Fruit fly (Drosophila melanogaster) whole organism, embryonic: Measurements from ENCODE around the gene Spn38F.

Experiments
- CG10565 ChIP-seq: fragments of 200-800 bp; sonication (Bioruptor generic); optimal IDR thresholded peaks from 3 replicates; lab custom pipeline; 2016; ENCODE audit warnings: missing biosample characterization, mild to moderate bottlenecking, missing genetic modification characterization
- CG11085 ChIP-seq: fragments of 200-800 bp; sonication (Bioruptor generic); IDR thresholded peaks from 2 replicates; pipeline ENCODE4 v1.3.6; 2022; ENCODE audit warnings: missing biosample characterization, missing genetic modification characterization
- CG12071 ChIP-seq: fragments of 200-800 bp; sonication (Bioruptor generic); optimal IDR thresholded peaks from 3 replicates; lab custom pipeline; 2018; ENCODE audit warnings: missing biosample characterization, mild to moderate bottlenecking, missing genetic modification characterization
- CG12391 ChIP-seq: fragments of 200-800 bp; sonication (Bioruptor generic); optimal IDR thresholded peaks from 3 replicates; lab custom pipeline; 2018; ENCODE audit warnings: missing biosample characterization, mild to moderate bottlenecking, missing genetic modification characterization, moderate library complexity
- CG12769 ChIP-seq: fragments of 200-800 bp; sonication (Bioruptor generic); optimal IDR thresholded peaks from 2 replicates; lab custom pipeline; 2019; ENCODE audit warnings: missing biosample characterization, mild to moderate bottlenecking, missing genetic modification characterization, moderate library complexity
- CG13775 ChIP-seq: fragments of 200-800 bp; sonication (Bioruptor generic); optimal IDR thresholded peaks from 3 replicates; lab custom pipeline; 2017; ENCODE audit warnings: missing biosample characterization, mild to moderate bottlenecking, missing genetic modification characterization
- CG17186 ChIP-seq: fragments of 200-800 bp; sonication (Bioruptor generic); optimal IDR thresholded peaks from 3 replicates; lab custom pipeline; 2017; ENCODE audit warnings: missing biosample characterization, missing genetic modification reagents, missing genetic modification characterization
- CG17385 ChIP-seq: fragments of 200-800 bp; sonication (Bioruptor generic); optimal IDR thresholded peaks from 3 replicates; lab custom pipeline; 2018; ENCODE audit warnings: missing biosample characterization, mild to moderate bottlenecking, missing genetic modification characterization
- CG18262 ChIP-seq: fragments of 200-800 bp; optimal IDR thresholded peaks from 3 replicates; lab custom pipeline; 2019; ENCODE audit warnings: missing biosample characterization, mild to moderate bottlenecking, missing genetic modification characterization, moderate library complexity
- CG1832 ChIP-seq: fragments of 200-800 bp; sonication (Bioruptor generic); optimal IDR thresholded peaks from 2 replicates; lab custom pipeline; 2017; ENCODE audit warnings: missing biosample characterization, mild to moderate bottlenecking, missing genetic modification characterization, inconsistent platforms
- CG2199 ChIP-seq: fragments of 200-800 bp; sonication (Bioruptor generic); IDR thresholded peaks from 3 replicates; pipeline ENCODE4 v1.3.6; 2022; ENCODE audit warnings: missing biosample characterization, missing genetic modification characterization
- CG31441 ChIP-seq: fragments of 200-800 bp; sonication (Bioruptor generic); IDR thresholded peaks from 2 replicates; pipeline ENCODE4 v1.3.6; 2022; ENCODE audit warnings: missing biosample characterization, missing genetic modification characterization
- CG3281 ChIP-seq: fragments of 200-800 bp; sonication (Bioruptor generic); optimal IDR thresholded peaks from 3 replicates; lab custom pipeline; 2017; ENCODE audit warnings: missing biosample characterization, mild to moderate bottlenecking, missing genetic modification characterization
- CG33557 ChIP-seq: fragments of 200-800 bp; sonication (Bioruptor generic); optimal IDR thresholded peaks from 2 replicates; lab custom pipeline; 2019; ENCODE audit warnings: missing biosample characterization, mild to moderate bottlenecking, missing genetic modification characterization, moderate library complexity
- CG4730 ChIP-seq: fragments of 200-800 bp; sonication (Bioruptor generic); IDR thresholded peaks from 2 replicates; pipeline ENCODE4 v1.3.6; 2022; ENCODE audit warnings: missing biosample characterization, missing genetic modification characterization
- CG7556 ChIP-seq: fragments of 200-800 bp; sonication (Bioruptor generic); optimal IDR thresholded peaks from 2 replicates; lab custom pipeline; 2017; ENCODE audit warnings: missing biosample characterization, mild to moderate bottlenecking, missing genetic modification characterization
- CG8478 ChIP-seq: fragments of >200 bp; optimal IDR thresholded peaks from 2 replicates; lab custom pipeline; 2018
- CG9817 ChIP-seq: fragments of 200-800 bp; sonication (Bioruptor generic); optimal IDR thresholded peaks from 2 replicates; lab custom pipeline; 2018; ENCODE audit warnings: missing biosample characterization, mild to moderate bottlenecking, missing genetic modification characterization, moderate library complexity
- CHES-1-like ChIP-seq: fragments of 200-800 bp; sonication (Bioruptor generic); optimal IDR thresholded peaks from 2 replicates; lab custom pipeline; 2016; ENCODE audit warnings: missing biosample characterization, missing genetic modification characterization
- Camta ChIP-seq: fragments of 200-800 bp; sonication (Bioruptor generic); optimal IDR thresholded peaks from 2 replicates; lab custom pipeline; 2016; ENCODE audit warnings: missing biosample characterization, missing genetic modification characterization
- ERR ChIP-seq: fragments of 200-800 bp; sonication (Bioruptor generic); optimal IDR thresholded peaks from 2 replicates; lab custom pipeline; 2016; ENCODE audit warnings: missing biosample characterization, missing genetic modification characterization
- Kr ChIP-seq: fragments of 200-800 bp; sonication (Bioruptor generic); optimal IDR thresholded peaks from 2 replicates; lab custom pipeline; 2017; ENCODE audit warnings: missing biosample characterization, mild to moderate bottlenecking, missing genetic modification characterization
- Optix ChIP-seq: fragments of 200-800 bp; sonication (Bioruptor generic); IDR thresholded peaks from 3 replicates; pipeline ENCODE4 v1.3.6; 2022; ENCODE audit warnings: missing biosample characterization, missing genetic modification characterization
- Poxn ChIP-seq: fragments of 200-800 bp; sonication (Bioruptor generic); IDR thresholded peaks from 2 replicates; pipeline ENCODE4 v1.3.6; 2022; ENCODE audit warnings: missing biosample characterization, missing genetic modification characterization
- Rfx ChIP-seq: fragments of 200-800 bp; sonication (Bioruptor generic); IDR thresholded peaks from 2 replicates; pipeline ENCODE4 v1.3.6; 2022; ENCODE audit warnings: missing biosample characterization, missing genetic modification characterization
- TFAM ChIP-seq: fragments of 200-800 bp; sonication (Bioruptor generic); optimal IDR thresholded peaks from 2 replicates; lab custom pipeline; 2017; ENCODE audit warnings: missing biosample characterization, missing genetic modification characterization, inconsistent platforms
- bab2 ChIP-seq: fragments of 200-800 bp; sonication (Bioruptor generic); optimal IDR thresholded peaks from 2 replicates; lab custom pipeline; 2016; ENCODE audit warnings: missing biosample characterization, missing genetic modification characterization
- br ChIP-seq: fragments of >200 bp; optimal IDR thresholded peaks from 2 replicates; lab custom pipeline; 2017
- caup ChIP-seq: fragments of 200-800 bp; sonication (Bioruptor generic); optimal IDR thresholded peaks from 3 replicates; lab custom pipeline; 2017; ENCODE audit warnings: missing biosample characterization, mild to moderate bottlenecking, missing genetic modification characterization, moderate library complexity; ENCODE audit not compliant: severe bottlenecking
- chn ChIP-seq: fragments of 200-800 bp; sonication (Bioruptor generic); optimal IDR thresholded peaks from 2 replicates; lab custom pipeline; 2016; ENCODE audit warnings: missing biosample characterization, missing genetic modification characterization
- dmrt11E ChIP-seq: fragments of 200-800 bp; sonication (Bioruptor generic); optimal IDR thresholded peaks from 3 replicates; lab custom pipeline; 2018; ENCODE audit warnings: missing biosample characterization, mild to moderate bottlenecking, missing genetic modification characterization, moderate library complexity
- exex ChIP-seq: fragments of 200-800 bp; sonication (Bioruptor generic); optimal IDR thresholded peaks from 4 replicates; lab custom pipeline; 2018; ENCODE audit warnings: missing biosample characterization, mild to moderate bottlenecking, missing genetic modification characterization, moderate library complexity
- fu2 ChIP-seq: fragments of 200-800 bp; sonication (Bioruptor generic); optimal IDR thresholded peaks from 2 replicates; lab custom pipeline; 2016; ENCODE audit warnings: missing biosample characterization, missing genetic modification characterization
- grn ChIP-seq: fragments of 200-800 bp; sonication (Bioruptor generic); optimal IDR thresholded peaks from 3 replicates; lab custom pipeline; 2017; ENCODE audit warnings: missing biosample characterization, missing genetic modification characterization
- ind ChIP-seq: fragments of 200-800 bp; sonication (Bioruptor generic); optimal IDR thresholded peaks from 3 replicates; lab custom pipeline; 2016; ENCODE audit warnings: missing biosample characterization, missing genetic modification characterization
- inv ChIP-seq: fragments of 200-800 bp; sonication (Bioruptor generic); IDR thresholded peaks from 2 replicates; pipeline ENCODE4 v1.3.6; 2022; ENCODE audit warnings: missing biosample characterization, missing genetic modification characterization; ENCODE audit not compliant: partially characterized antibody
- jing ChIP-seq: fragments of 200-800 bp; sonication (Bioruptor generic); optimal IDR thresholded peaks from 2 replicates; lab custom pipeline; 2018; ENCODE audit warnings: missing biosample characterization, mild to moderate bottlenecking, missing genetic modification characterization
- lab ChIP-seq: fragments of 200-800 bp; sonication (Bioruptor generic); optimal IDR thresholded peaks from 3 replicates; lab custom pipeline; 2017; ENCODE audit warnings: missing biosample characterization, missing genetic modification characterization, mild to moderate bottlenecking, moderate library complexity, missing genetic modification reagents
- mirr ChIP-seq: fragments of 200-800 bp; sonication (Bioruptor generic); optimal IDR thresholded peaks from 3 replicates; lab custom pipeline; 2018; ENCODE audit warnings: missing biosample characterization, mild to moderate bottlenecking, missing genetic modification characterization
- pho ChIP-seq: fragments of 200-800 bp; sonication (Bioruptor generic); optimal IDR thresholded peaks from 2 replicates; lab custom pipeline; 2016; ENCODE audit warnings: missing biosample characterization, missing genetic modification characterization
- phol ChIP-seq: fragments of 200-800 bp; sonication (Bioruptor generic); optimal IDR thresholded peaks from 3 replicates; lab custom pipeline; 2018; ENCODE audit warnings: missing biosample characterization, mild to moderate bottlenecking, missing genetic modification characterization, moderate library complexity
- ro ChIP-seq: fragments of 200-800 bp; sonication (Bioruptor generic); IDR thresholded peaks from 2 replicates; pipeline ENCODE4 v1.3.6; 2022; ENCODE audit warnings: missing biosample characterization, missing genetic modification characterization
- seq ChIP-seq: fragments of 200-800 bp; sonication (Bioruptor generic); IDR thresholded peaks from 2 replicates; pipeline ENCODE4 v1.3.6; 2022; ENCODE audit warnings: missing biosample characterization, missing genetic modification characterization
- sqz ChIP-seq: fragments of 200-800 bp; sonication (Bioruptor generic); optimal IDR thresholded peaks from 3 replicates; lab custom pipeline; 2018; ENCODE audit warnings: missing biosample characterization, mild to moderate bottlenecking, missing genetic modification characterization
- stwl ChIP-seq: fragments of 200-800 bp; sonication (Bioruptor generic); optimal IDR thresholded peaks from 3 replicates; lab custom pipeline; 2018; ENCODE audit warnings: missing biosample characterization, mild to moderate bottlenecking, missing genetic modification characterization, moderate library complexity
- tll ChIP-seq, 2 experiments: fragments of 200-800 bp in 1 of 2; fragments of >200 bp in 1 of 2; sonication (Bioruptor generic) in 1 of 2; optimal IDR thresholded peaks; 2 replicates each; lab custom pipeline; 2017 to 2019; ENCODE audit warnings: missing biosample characterization in 2 of 2, missing genetic modification characterization in 2 of 2, mild to moderate bottlenecking in 1 of 2, moderate library complexity in 1 of 2
- trh ChIP-seq: fragments of 200-800 bp; sonication (Bioruptor generic); optimal IDR thresholded peaks from 2 replicates; lab custom pipeline; 2016; ENCODE audit warnings: missing biosample characterization, missing genetic modification characterization
- vnd ChIP-seq: fragments of 200-800 bp; sonication (Bioruptor generic); IDR thresholded peaks from 3 replicates; pipeline ENCODE4 v1.3.6; 2022; ENCODE audit warnings: missing biosample characterization, missing genetic modification characterization; ENCODE audit not compliant: partially characterized antibody

The Spn38F gene

dm6 chr2L:20799991-20800897 is 37.5 kb downstream of the Spn38F start (continued):
- TF ChIP-seq exex (peak; percentile 33), pho (GFP tag; lab: Kevin White, UChicago) (peak; percentile 80), seq (peak; percentile 60; the same call in 1 of the 2 replicates), br (lab: Kevin White, UChicago) (no peak), ro (0 out of 2 replicates have a peak, but pooled peaks have one; percentile 30), mirr (GFP tag; lab: Kevin White, UChicago) (peak; percentile 35), CG12071 (peak; percentile 77), CG17385 (GFP tag; lab: Kevin White, UChicago) (peak; percentile 65), jing (GFP tag; lab: Kevin White, UChicago) (peak; percentile 61), inv (GFP tag; lab: Robert Waterston, UW) (no peak), CG33557 (GFP tag; lab: Kevin White, UChicago) (no peak), chn (GFP tag; lab: Kevin White, UChicago) (peak; percentile 52), fu2 (GFP tag; lab: Kevin White, UChicago) (peak; percentile 73), bab2 (GFP tag; lab: Kevin White, UChicago) (peak; percentile 74), Rfx (GFP tag; lab: Robert Waterston, UW) (peak; percentile 87), CG7556 (peak; percentile 86), CG2199 (peak; percentile 86; the same call in 2 of the 3 replicates), Poxn (peak; percentile 65), Optix (peak; percentile 68), sqz (GFP tag; lab: Kevin White, UChicago) (peak; percentile 24), CG10565 (GFP tag; lab: Kevin White, UChicago) (no peak), TFAM (GFP tag; lab: Kevin White, UChicago) (no peak), CG1832 (peak; percentile 51), Camta (GFP tag; lab: Kevin White, UChicago) (peak; percentile 62), caup (GFP tag; lab: Kevin White, UChicago) (peak; percentile 76), CG3281 (GFP tag; lab: Kevin White, UChicago) (peak; percentile 83), dmrt11E (tag; lab: Kevin White, UChicago) (peak; percentile 68), CG4730 (GFP tag; lab: Robert Waterston, UW) (peak; percentile 62), stwl (tag; lab: Kevin White, UChicago) (no peak), CG31441 (GFP tag; lab: Robert Waterston, UW) (peak; percentile 66; the same call in 1 of the 2 replicates), CG11085 (GFP tag; lab: Robert Waterston, UW) (peak; percentile 69), CG9817 (peak; percentile 81), CG12391 (tag; lab: Kevin White, UChicago) (peak; percentile 77), CG12769 (tag; lab: Kevin White, UChicago) (peak; percentile 93), ERR (peak; percentile 84), CG13775 (GFP tag; lab: Kevin White, UChicago) (peak; percentile 67), phol (peak; percentile 57), ind (GFP tag; lab: Kevin White, UChicago) (peak; percentile 77), lab (GFP tag; lab: Kevin White, UChicago) (peak; percentile 92), CHES-1-like (GFP tag; lab: Kevin White, UChicago) (peak; percentile 83), vnd (GFP tag; lab: Robert Waterston, UW) (no peak), Kr (GFP tag; lab: Kevin White, UChicago) (no peak), trh (no peak), CG8478 (lab: Kevin White, UChicago) (no peak), grn (GFP tag; lab: Kevin White, UChicago) (peak; percentile 66), CG18262 (tag; lab: Kevin White, UChicago) (peak; percentile 58), CG17186 (GFP tag; lab: Kevin White, UChicago) (no peak), tll (GFP tag; optimal IDR thresholded peaks at IDR 0.05; lab: Kevin White, UChicago) (peak in 1 of 2 experiments; percentile 59)
